Fruit fly (Drosophila melanogaster): ENCODE results near the gene CG17343.

The CG17343 gene

DNA sequence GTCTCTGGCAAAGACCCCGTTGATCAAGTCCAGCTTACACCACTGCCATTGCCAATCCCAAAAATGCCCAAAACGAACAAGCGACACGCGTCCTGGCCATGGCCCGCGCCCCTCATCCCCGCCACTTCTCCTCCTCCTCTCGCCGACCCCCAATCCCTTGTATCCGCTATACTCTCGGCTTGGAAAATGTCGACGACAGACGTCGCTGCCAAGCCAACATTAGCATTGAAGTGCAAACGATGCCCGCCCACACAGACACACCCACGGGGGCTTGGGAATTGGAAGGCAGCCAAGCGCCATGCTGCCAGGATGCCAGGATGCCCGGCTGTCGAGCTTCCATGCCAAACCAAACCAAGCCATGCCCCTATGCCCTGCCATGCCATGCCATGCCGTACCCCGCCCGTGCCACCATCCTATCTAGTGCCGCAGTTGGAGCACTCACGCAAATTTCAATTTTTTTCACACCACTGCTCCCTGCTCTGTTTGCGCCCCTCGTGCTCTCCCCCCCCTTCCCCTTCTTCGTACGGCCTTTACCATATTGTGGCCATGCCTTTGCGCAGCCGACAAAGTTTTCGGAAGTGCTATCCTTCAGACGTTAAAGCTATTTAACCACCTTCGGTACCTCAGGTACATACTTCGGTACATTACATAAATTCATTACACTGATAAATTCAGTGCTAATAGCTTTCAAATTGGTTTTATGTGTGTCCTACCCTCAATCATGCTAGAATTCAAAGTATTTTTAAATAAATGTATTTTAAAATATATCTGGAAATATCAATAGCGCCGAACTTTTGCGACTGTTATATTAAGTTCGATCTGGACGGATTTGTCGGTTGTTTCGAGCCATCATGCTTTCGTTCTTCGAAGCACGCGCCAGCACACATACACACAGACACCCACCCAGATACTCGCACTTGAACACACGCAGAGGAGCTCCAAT is 43.2 kb upstream of the CG17343 start (continued):
- TF ChIP-seq CG16779 (tag; optimal IDR thresholded peaks at IDR 0.05) (peak; percentile 83), Gug (GFP tag; IDR thresholded peaks at IDR 0.05) (0 out of 2 replicates have a peak, but pooled peaks have one; percentile 8), Hr4 (GFP tag; optimal IDR thresholded peaks at IDR 0.05) (peak; percentile 71), net (GFP tag; optimal IDR thresholded peaks at IDR 0.05) (peak; percentile 72), CG3919 (GFP tag; optimal IDR thresholded peaks at IDR 0.05) (peak; percentile 80), CG11294 (GFP tag; IDR thresholded peaks at IDR 0.05) (no peak; the same call in 1 of the 2 replicates), CG6276 (GFP tag; optimal IDR thresholded peaks at IDR 0.05) (peak; percentile 72), CG6163 (GFP tag; IDR thresholded peaks at IDR 0.05) (peak; percentile 66; the same call in 2 of the 3 replicates), CG34406 (GFP tag; optimal IDR thresholded peaks at IDR 0.05) (peak; percentile 80), vri (GFP tag; optimal IDR thresholded peaks at IDR 0.05) (peak; percentile 68), achi (GFP tag; optimal IDR thresholded peaks at IDR 0.05) (peak; percentile 87), spab (GFP tag; optimal IDR thresholded peaks at IDR 0.05) (peak; percentile 84), fd85E (GFP tag; optimal IDR thresholded peaks at IDR 0.05) (peak; percentile 1), pdm3 (GFP tag; optimal IDR thresholded peaks at IDR 0.05) (peak; percentile 84), CG11762 (GFP tag; optimal IDR thresholded peaks at IDR 0.05; ENCODE audit: insufficient read depth) (peak; percentile 57), acj6 (GFP tag; optimal IDR thresholded peaks at IDR 0.05) (peak; percentile 81), Sox15 (GFP tag; optimal IDR thresholded peaks at IDR 0.05) (peak; percentile 62), fd59A (GFP tag; optimal IDR thresholded peaks at IDR 0.05) (peak; percentile 87), salr (GFP tag; optimal IDR thresholded peaks at IDR 0.05) (peak; percentile 54 to 82), eg (GFP tag; IDR thresholded peaks at IDR 0.05) (peak; percentile 53; the same call in 2 of the 3 replicates), cyc (GFP tag; optimal IDR thresholded peaks at IDR 0.05) (peak; percentile 71)

DNA sequence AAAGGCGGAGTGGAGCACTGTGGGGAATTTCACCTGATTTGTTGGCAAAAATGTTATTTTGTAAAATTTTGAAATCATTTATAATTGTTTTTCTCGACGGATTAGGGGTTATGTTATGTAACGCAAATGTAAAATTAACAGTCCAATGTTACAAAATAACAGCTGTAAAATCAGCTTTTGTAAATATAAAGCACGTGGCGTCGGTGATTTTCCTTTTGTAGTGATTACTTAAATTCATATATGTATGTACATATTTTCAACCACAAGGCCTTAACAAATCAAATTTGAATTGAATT is 42.6 kb upstream of the CG17343 start, which contains the start of gene CG15172:
CG15172 (plus strand) TSS at position 197 of the 296 bp plus-strand sequence.
- TF ChIP-seq CG34406 (GFP tag; optimal IDR thresholded peaks at IDR 0.05) (no peak), CG3032 (tag; optimal IDR thresholded peaks at IDR 0.05) (no peak), eg (GFP tag; IDR thresholded peaks at IDR 0.05) (no peak), CG8632 (GFP tag; optimal IDR thresholded peaks at IDR 0.05) (no peak), svp (GFP tag) (no peak), CG1621 (tag; optimal IDR thresholded peaks at IDR 0.05) (no peak), salr (GFP tag; optimal IDR thresholded peaks at IDR 0.05) (no peak), Hr39 (GFP tag; optimal IDR thresholded peaks at IDR 0.05) (no peak), Sox102F (GFP tag; optimal IDR thresholded peaks at IDR 0.05) (no peak), CG32006 (GFP tag; optimal IDR thresholded peaks at IDR 0.05) (no peak), CG9139 (GFP tag; optimal IDR thresholded peaks at IDR 0.05) (no peak), Ets96B (tag; optimal IDR thresholded peaks at IDR 0.05) (no peak), CG6854 (GFP tag; optimal IDR thresholded peaks at IDR 0.05) (no peak), lz (GFP tag; optimal IDR thresholded peaks at IDR 0.05) (no peak), vri (GFP tag; optimal IDR thresholded peaks at IDR 0.05) (no peak)

DNA sequence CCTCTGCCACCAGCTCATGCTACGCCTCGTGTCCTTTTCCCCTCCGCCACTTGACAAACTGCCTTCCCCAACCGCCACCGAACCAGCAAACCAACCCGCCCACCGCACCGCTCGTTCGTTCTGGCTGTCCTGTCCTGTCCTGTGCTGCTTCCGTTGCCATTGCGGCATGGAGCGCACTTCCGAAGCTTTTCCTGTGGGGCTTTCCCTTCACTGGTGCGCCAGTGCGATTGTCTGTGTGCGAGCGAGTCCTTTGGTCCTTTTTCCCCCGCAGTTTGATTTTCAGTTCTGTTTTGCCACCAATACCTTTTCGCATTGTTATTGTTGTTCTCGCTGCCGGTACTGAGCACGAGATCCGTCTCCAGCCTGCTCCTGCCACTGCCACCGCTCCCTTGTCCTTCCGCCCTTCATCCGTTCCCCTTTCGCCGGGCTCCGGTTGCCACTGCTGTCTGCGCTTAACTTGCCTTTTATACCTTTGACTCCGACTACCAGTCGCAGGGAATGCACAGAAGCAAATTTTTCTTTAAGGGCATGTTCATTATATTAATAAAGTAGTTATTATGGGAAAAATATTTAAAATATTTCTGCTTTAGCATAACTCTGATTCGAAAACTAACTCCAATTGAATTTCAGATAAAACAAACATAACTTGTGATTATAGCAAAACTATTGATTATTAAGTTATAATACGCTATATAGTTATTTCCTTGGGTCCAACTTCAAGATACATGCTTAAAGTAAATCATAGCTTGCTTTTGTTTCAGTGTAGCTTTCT is 40.6 kb upstream of the CG17343 start:
- TF ChIP-seq salr (GFP tag; optimal IDR thresholded peaks at IDR 0.05) = peak; percentile 31 to 39
- TF ChIP-seq spab (GFP tag; optimal IDR thresholded peaks at IDR 0.05) = peak; percentile 71
- peak; percentile 42 for TF ChIP-seq Sox15 (GFP tag; optimal IDR thresholded peaks at IDR 0.05)
- TF ChIP-seq svp (GFP tag) = peak; percentile 66
- no peak for TF ChIP-seq CG6163 (GFP tag; IDR thresholded peaks at IDR 0.05)
- TF ChIP-seq pdm3 (GFP tag; optimal IDR thresholded peaks at IDR 0.05) = peak; percentile 46
- TF ChIP-seq fd85E (GFP tag; optimal IDR thresholded peaks at IDR 0.05) = no peak
- TF ChIP-seq CG15336 (GFP tag; IDR thresholded peaks at IDR 0.05) = no peak
- peak; percentile 28 for TF ChIP-seq cyc (GFP tag; optimal IDR thresholded peaks at IDR 0.05)
- TF ChIP-seq Eip78C (GFP tag) = peak; percentile 90
- peak; percentile 62 for TF ChIP-seq CG8632 (GFP tag; optimal IDR thresholded peaks at IDR 0.05)
- peak; percentile 69 for TF ChIP-seq dsx (GFP tag; optimal IDR thresholded peaks at IDR 0.05; ENCODE audit: poor library complexity, severe bottlenecking)
- peak; percentile 77 for TF ChIP-seq Ets96B (tag; optimal IDR thresholded peaks at IDR 0.05)
- TF ChIP-seq Eip75B (GFP tag; optimal IDR thresholded peaks at IDR 0.05) = peak; percentile 53
- no peak for TF ChIP-seq fkh (GFP tag; optimal IDR thresholded peaks at IDR 0.05)
- peak; percentile 57 for TF ChIP-seq achi (GFP tag; optimal IDR thresholded peaks at IDR 0.05)
- peak; percentile 51 for TF ChIP-seq topi (GFP tag; optimal IDR thresholded peaks at IDR 0.05)
- TF ChIP-seq Sox102F (GFP tag; optimal IDR thresholded peaks at IDR 0.05) = peak; percentile 22
- TF ChIP-seq CG6792 (GFP tag; optimal IDR thresholded peaks at IDR 0.05) = peak; percentile 54
- peak; percentile 57; the same call in 2 of the 3 replicates for TF ChIP-seq CG8119 (GFP tag; IDR thresholded peaks at IDR 0.05)
- peak; percentile 4 for TF ChIP-seq vri (GFP tag; optimal IDR thresholded peaks at IDR 0.05)
- TF ChIP-seq CG11902 (GFP tag; optimal IDR thresholded peaks at IDR 0.05) = peak; percentile 29
- peak; percentile 81 for TF ChIP-seq CG3032 (tag; optimal IDR thresholded peaks at IDR 0.05)
- peak; percentile 56 for TF ChIP-seq acj6 (GFP tag; optimal IDR thresholded peaks at IDR 0.05)
- TF ChIP-seq CG31627 (GFP tag; optimal IDR thresholded peaks at IDR 0.05) = peak; percentile 42
